Fruit fly (Drosophila melanogaster): ENCODE measurements around the gene CG8188.

DNA sequence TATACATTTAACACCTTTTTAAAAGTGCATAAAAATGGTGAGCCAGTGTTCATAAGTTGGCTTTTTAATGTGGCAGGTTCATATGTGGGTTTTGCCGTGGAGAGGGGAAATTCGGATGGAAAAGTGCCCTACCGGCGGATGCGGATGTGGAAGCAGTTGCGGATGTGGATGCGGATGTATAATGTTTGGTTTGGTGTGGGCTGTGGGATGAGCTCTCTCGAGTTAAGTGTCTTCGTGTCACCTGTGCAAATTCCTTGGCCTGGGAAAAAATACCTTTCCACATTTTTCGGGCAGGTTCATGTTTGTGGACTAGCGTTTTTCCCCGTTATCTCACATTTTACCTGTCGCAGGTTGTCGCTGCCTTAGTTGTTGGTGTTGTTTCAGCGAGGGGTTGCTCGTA lies 9.1 kb upstream of the CG8188 start:
- TF ChIP-seq Jra (GFP tag; optimal IDR thresholded peaks at IDR 0.05), result no peak
- TF ChIP-seq h (GFP tag; optimal IDR thresholded peaks at IDR 0.05), result no peak
- TF ChIP-seq pan (optimal IDR thresholded peaks at IDR 0.05), result no peak
- TF ChIP-seq Hr83 (GFP tag; optimal IDR thresholded peaks at IDR 0.05; ENCODE audit: poor library complexity, severe bottlenecking), result no peak
- TF ChIP-seq Rel (GFP tag; optimal IDR thresholded peaks at IDR 0.05), result no peak
- TF ChIP-seq Rel (tag; optimal IDR thresholded peaks at IDR 0.05), result no peak

Measured in whole organism, wandering third instar larva.